Worm (Caenorhabditis elegans) whole organism, late embryonic: ENCODE measurements around the gene R08D7.5.

Experiments
- C08G9.2 ChIP-seq: sonication (generic microtip); optimal IDR thresholded peaks from 2 replicates; lab custom pipeline; 2016; ENCODE audit warnings: mild to moderate bottlenecking, missing genetic modification characterization, moderate library complexity, missing compliant biosample characterization
- C38D4.7 ChIP-seq: fragments of 200-800 bp; sonication (Bioruptor generic); optimal IDR thresholded peaks from 2 replicates; lab custom pipeline; 2018; ENCODE audit warnings: mild to moderate bottlenecking, missing genetic modification characterization, moderate library complexity, missing compliant biosample characterization
- K02D7.2 ChIP-seq: sonication (generic microtip); optimal IDR thresholded peaks from 2 replicates; lab custom pipeline; 2017; ENCODE audit warnings: mild to moderate bottlenecking, missing genetic modification characterization, missing compliant biosample characterization
- K09A11.1 ChIP-seq: sonication (generic microtip); optimal IDR thresholded peaks from 2 replicates; lab custom pipeline; 2017; ENCODE audit warnings: antibody characterized with exemption, mild to moderate bottlenecking, missing genetic modification characterization, missing compliant biosample characterization; ENCODE audit not compliant: insufficient read depth
- T23F11.4 ChIP-seq: fragments of 200-800 bp; sonication (Bioruptor generic); optimal IDR thresholded peaks from 2 replicates; lab custom pipeline; 2018; ENCODE audit warnings: mild to moderate bottlenecking, missing genetic modification characterization, missing compliant biosample characterization
- Y22D7AL.16 ChIP-seq: sonication (generic microtip); optimal IDR thresholded peaks from 2 replicates; lab custom pipeline; 2016; ENCODE audit warnings: missing genetic modification characterization, missing compliant biosample characterization
- ahr-1 ChIP-seq: sonication (generic microtip); optimal IDR thresholded peaks from 2 replicates; lab custom pipeline; 2016; ENCODE audit warnings: missing genetic modification characterization, missing compliant biosample characterization
- ama-1 ChIP-seq: fragments of 150-350 bp; optimal IDR thresholded peaks from 2 replicates; lab custom pipeline; 2014
- ceh-19 ChIP-seq: fragments of 200-800 bp; sonication (Bioruptor generic); optimal IDR thresholded peaks from 2 replicates; lab custom pipeline; 2018; ENCODE audit warnings: mild to moderate bottlenecking, missing genetic modification characterization, missing compliant biosample characterization
- ceh-2 ChIP-seq: sonication (generic microtip); optimal IDR thresholded peaks from 2 replicates; lab custom pipeline; 2016; ENCODE audit warnings: missing genotype, missing genetic modification characterization, missing compliant biosample characterization
- ceh-24 ChIP-seq: sonication (generic microtip); optimal IDR thresholded peaks from 2 replicates; lab custom pipeline; 2016; ENCODE audit warnings: mild to moderate bottlenecking, missing genetic modification characterization, missing compliant biosample characterization
- ceh-30 ChIP-seq: fragments of 150-350 bp; optimal IDR thresholded peaks from 2 replicates; lab custom pipeline; 2014; ENCODE audit warnings: missing biosample characterization, missing genetic modification characterization
- ceh-31 ChIP-seq: sonication (generic microtip); optimal IDR thresholded peaks from 2 replicates; lab custom pipeline; 2016; ENCODE audit warnings: missing genetic modification characterization, missing compliant biosample characterization
- ceh-48 ChIP-seq: sonication (generic microtip); optimal IDR thresholded peaks from 2 replicates; lab custom pipeline; 2016; ENCODE audit warnings: missing genetic modification characterization, inconsistent platforms, missing compliant biosample characterization
- ceh-6 ChIP-seq: fragments of 200-800 bp; sonication (Bioruptor generic); optimal IDR thresholded peaks from 2 replicates; lab custom pipeline; 2018; ENCODE audit warnings: mild to moderate bottlenecking, missing genetic modification characterization, missing compliant biosample characterization
- ceh-9 ChIP-seq: sonication (generic microtip); optimal IDR thresholded peaks from 2 replicates; lab custom pipeline; 2016; ENCODE audit warnings: mild to moderate bottlenecking, missing genetic modification characterization, inconsistent platforms, missing compliant biosample characterization
- che-1 ChIP-seq: sonication (generic microtip); optimal IDR thresholded peaks from 2 replicates; lab custom pipeline; 2016; ENCODE audit warnings: mild to moderate bottlenecking, missing genetic modification characterization, missing compliant biosample characterization
- fax-1 ChIP-seq: sonication (generic microtip); optimal IDR thresholded peaks from 2 replicates; lab custom pipeline; 2016; ENCODE audit warnings: missing genotype, missing genetic modification characterization, missing compliant biosample characterization
- fkh-10 ChIP-seq: fragments of 150-350 bp; optimal IDR thresholded peaks from 2 replicates; lab custom pipeline; 2014; ENCODE audit warnings: missing biosample characterization, missing genetic modification reagents, missing genetic modification characterization
- hlh-30 ChIP-seq: sonication (generic microtip); optimal IDR thresholded peaks from 2 replicates; lab custom pipeline; 2017; ENCODE audit warnings: antibody characterized with exemption, missing genetic modification characterization, missing compliant biosample characterization; ENCODE audit not compliant: insufficient read depth
- lim-6 ChIP-seq: sonication (generic microtip); optimal IDR thresholded peaks from 2 replicates; lab custom pipeline; 2016; ENCODE audit warnings: missing genetic modification characterization, missing compliant biosample characterization
- madf-2 ChIP-seq: sonication (generic microtip); optimal IDR thresholded peaks from 2 replicates; lab custom pipeline; 2017; ENCODE audit warnings: missing genetic modification characterization, missing compliant biosample characterization
- nfya-1 ChIP-seq: sonication (generic microtip); optimal IDR thresholded peaks from 2 replicates; lab custom pipeline; 2017; ENCODE audit warnings: missing genetic modification characterization, mild to moderate bottlenecking, missing compliant biosample characterization, antibody characterized with exemption, moderate library complexity
- nhr-11 ChIP-seq: fragments of 150-350 bp; optimal IDR thresholded peaks from 2 replicates; lab custom pipeline; 2014; ENCODE audit warnings: missing biosample characterization, missing genetic modification characterization
- pax-1 ChIP-seq: fragments of 150-350 bp; optimal IDR thresholded peaks from 2 replicates; lab custom pipeline; 2014; ENCODE audit warnings: missing biosample characterization, missing genetic modification characterization
- pha-2 ChIP-seq: sonication (generic microtip); optimal IDR thresholded peaks from 2 replicates; lab custom pipeline; 2017; ENCODE audit warnings: mild to moderate bottlenecking, missing genetic modification characterization, missing compliant biosample characterization
- pha-4 ChIP-seq: fragments of 150-350 bp; optimal IDR thresholded peaks from 2 replicates; lab custom pipeline; 2018; ENCODE audit warnings: missing biosample characterization, missing genetic modification reagents, missing genetic modification characterization
- pqm-1 ChIP-seq: sonication (generic microtip); optimal IDR thresholded peaks from 2 replicates; lab custom pipeline; 2016; ENCODE audit warnings: missing genetic modification characterization, missing compliant biosample characterization
- ref-2 ChIP-seq: sonication (generic microtip); optimal IDR thresholded peaks from 2 replicates; lab custom pipeline; 2016; ENCODE audit warnings: missing genetic modification characterization, missing compliant biosample characterization
- sdc-2 ChIP-seq: sonication (generic microtip); optimal IDR thresholded peaks from 2 replicates; lab custom pipeline; 2016; ENCODE audit warnings: missing genotype, missing genetic modification characterization, missing compliant biosample characterization
- ttx-3 ChIP-seq: sonication (generic microtip); optimal IDR thresholded peaks from 2 replicates; lab custom pipeline; 2016; ENCODE audit warnings: missing genetic modification reagents, missing genetic modification characterization, missing compliant biosample characterization
- unc-3 ChIP-seq, 2 experiments: fragments of 200-800 bp in 1 of 2; sonication (Bioruptor generic) in 1 of 2; sonication (generic microtip) in 1 of 2; conservative IDR thresholded peaks in 1 of 2; optimal IDR thresholded peaks in 1 of 2; 2 replicates each; pipeline versions ENCODE4 v1.3.6 to Lab custom; 2016 to 2022; ENCODE audit warnings: missing compliant biosample characterization in 2 of 2, missing genetic modification characterization in 2 of 2, missing genetic modification reagents in 1 of 2
- unc-42 ChIP-seq: sonication (generic microtip); optimal IDR thresholded peaks from 2 replicates; lab custom pipeline; 2016; ENCODE audit warnings: missing genotype, missing genetic modification characterization, missing compliant biosample characterization
- unc-55 ChIP-seq: sonication (generic microtip); optimal IDR thresholded peaks from 2 replicates; lab custom pipeline; 2017; ENCODE audit warnings: missing biosample characterization, missing genetic modification reagents, missing genetic modification characterization
- unc-86 ChIP-seq: sonication (generic microtip); optimal IDR thresholded peaks from 2 replicates; lab custom pipeline; 2016; ENCODE audit warnings: missing genetic modification characterization, missing compliant biosample characterization
- zip-5 ChIP-seq: sonication (generic microtip); optimal IDR thresholded peaks from 2 replicates; lab custom pipeline; 2016; ENCODE audit warnings: missing genetic modification characterization, missing compliant biosample characterization

R08D7.5 gene

DNA sequence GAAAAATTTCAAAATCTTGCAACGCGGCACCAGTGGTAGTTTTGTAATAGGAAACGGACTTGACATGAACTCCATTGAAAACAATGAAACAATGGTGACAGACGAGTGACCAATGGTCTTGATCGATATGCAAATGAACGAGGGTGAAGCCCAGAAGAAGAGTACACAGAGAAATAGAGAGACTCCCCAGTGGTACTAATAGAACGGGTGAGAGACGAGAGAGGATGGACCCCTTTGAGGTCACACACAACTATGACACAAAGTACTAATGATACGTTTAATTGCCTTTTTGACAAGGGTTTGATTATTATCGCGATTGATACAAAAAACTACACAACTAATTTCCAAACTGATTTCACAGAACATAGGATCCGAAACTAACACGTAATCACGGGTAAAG is 36.1 kb downstream of the R08D7.5 start, which contains the start of gene F59B2.8:
Gene F59B2.8 (minus strand): TSS at position 151 of the 400 bp plus-strand sequence.
- no peak for TF ChIP-seq K09A11.1 (tag; lab: Kevin White, UChicago)
- TF ChIP-seq nfya-1, result peak; percentile 27
- no peak for TF ChIP-seq unc-86 (tag; lab: Kevin White, UChicago)
- no peak for TF ChIP-seq ahr-1 (tag; lab: Kevin White, UChicago)
- TF ChIP-seq C08G9.2, result no peak
- TF ChIP-seq ceh-31, result peak; percentile 39
- peak; percentile 59 for TF ChIP-seq unc-55
- no peak for TF ChIP-seq nhr-11 (tag; lab: Kevin White, UChicago)
- no peak for TF ChIP-seq K02D7.2
- TF ChIP-seq lim-6 (tag; lab: Kevin White, UChicago), result no peak

ce11 chrIII:9012309-9012708 is 38.4 kb downstream of the R08D7.5 start, which contains the start of gene F59B2.9:
F59B2.9 (minus strand) TSS chrIII:9012409.
- peak; percentile 9 for TF ChIP-seq ceh-48
- TF ChIP-seq nhr-11 (tag; lab: Kevin White, UChicago), result no peak
- no peak for TF ChIP-seq sdc-2

DNA sequence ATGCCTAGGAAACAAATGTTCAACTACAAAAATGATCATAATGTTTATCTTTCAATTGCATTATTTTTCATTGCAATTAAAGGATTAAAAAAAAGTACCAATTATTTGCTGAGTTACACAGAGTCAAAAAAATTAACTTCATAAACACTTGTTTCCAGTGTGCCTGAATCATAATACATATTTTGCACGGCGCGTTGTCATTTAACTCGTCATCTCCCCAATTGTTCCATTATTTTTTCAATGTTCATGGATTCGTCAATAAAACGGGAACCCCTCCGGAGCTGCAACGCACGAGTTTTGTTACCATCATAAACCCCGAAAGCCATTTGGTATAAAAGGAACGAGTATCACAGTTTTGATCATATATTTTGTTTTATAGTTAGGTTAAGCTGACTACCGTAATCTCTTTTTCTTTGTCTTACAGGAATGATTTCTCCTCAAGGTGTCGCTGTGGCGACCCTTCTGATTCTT is 43.3 kb downstream of the R08D7.5 start, which contains the start of gene F59B2.12:
Gene F59B2.12 (plus strand): TSS at position 421 of the 471 bp plus-strand sequence.
- no peak for TF ChIP-seq ceh-19
- TF ChIP-seq K02D7.2, result no peak
- TF ChIP-seq madf-2 (tag; lab: Kevin White, UChicago), result no peak
- no peak for TF ChIP-seq C38D4.7 (GFP tag; lab: Kevin White, UChicago)
- no peak for TF ChIP-seq ceh-9 (tag; lab: Kevin White, UChicago)
- no peak for TF ChIP-seq unc-42
- TF ChIP-seq T23F11.4 (GFP tag; lab: Kevin White, UChicago), result no peak
- TF ChIP-seq fkh-10, result no peak
- no peak for TF ChIP-seq C08G9.2
- no peak for TF ChIP-seq hlh-30 (tag; lab: Kevin White, UChicago)
- no peak for TF ChIP-seq K09A11.1 (tag; lab: Kevin White, UChicago)
- TF ChIP-seq pqm-1 (tag; lab: Kevin White, UChicago), result no peak
- TF ChIP-seq fax-1 (tag; lab: Kevin White, UChicago), result no peak
- no peak for TF ChIP-seq ceh-30 (tag; lab: Kevin White, UChicago)
- TF ChIP-seq ref-2 (tag; lab: Kevin White, UChicago), result no peak

DNA sequence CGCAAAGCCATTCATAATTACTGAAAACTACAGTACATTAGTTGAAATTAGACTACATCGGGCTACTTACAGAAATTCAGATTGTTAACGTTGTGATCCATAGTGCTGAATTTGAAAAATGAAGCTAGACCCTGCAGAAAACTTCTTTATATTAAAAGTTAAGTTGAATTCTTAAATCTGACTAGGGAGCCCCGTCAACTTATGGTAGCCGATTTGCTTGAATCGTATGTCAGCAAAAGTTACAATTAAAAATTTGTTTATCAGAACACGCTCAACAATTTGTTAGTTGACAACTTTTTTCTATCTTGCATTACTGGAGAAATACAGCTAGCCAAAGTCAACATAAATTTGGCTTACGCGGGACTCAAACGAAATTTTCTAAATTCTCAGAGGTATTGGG is 48.6 kb downstream of the R08D7.5 start, which contains the start of gene F59B2.14:
Gene F59B2.14 (minus strand): TSS at position 101 of the 400 bp plus-strand sequence.
- TF ChIP-seq K09A11.1 (tag; lab: Kevin White, UChicago) (no peak), unc-55 (no peak), Y22D7AL.16 (tag; lab: Kevin White, UChicago) (no peak), ttx-3 (tag; lab: Kevin White, UChicago) (no peak), pha-2 (tag; lab: Kevin White, UChicago) (no peak), hlh-30 (tag; lab: Kevin White, UChicago) (no peak), pha-4 (no peak), ceh-2 (tag; lab: Kevin White, UChicago) (no peak), ama-1 (lab: Kevin White, UChicago) (no peak), ceh-24 (no peak), ceh-6 (no peak), zip-5 (tag; lab: Kevin White, UChicago) (no peak), ahr-1 (tag; lab: Kevin White, UChicago) (no peak), pax-1 (no peak), che-1 (tag; lab: Kevin White, UChicago) (no peak), fkh-10 (no peak), ceh-19 (no peak), unc-3 (GFP tag; conservative IDR thresholded peaks at IDR 0.05; lab: Robert Waterston, UW) (no peak), unc-3 (tag; optimal IDR thresholded peaks at IDR 0.05; lab: Kevin White, UChicago) (no peak), ceh-31 (no peak)
